Worm (Caenorhabditis elegans): ENCODE measurements around the gene C17H11.5.

The C17H11.5 gene

DNA sequence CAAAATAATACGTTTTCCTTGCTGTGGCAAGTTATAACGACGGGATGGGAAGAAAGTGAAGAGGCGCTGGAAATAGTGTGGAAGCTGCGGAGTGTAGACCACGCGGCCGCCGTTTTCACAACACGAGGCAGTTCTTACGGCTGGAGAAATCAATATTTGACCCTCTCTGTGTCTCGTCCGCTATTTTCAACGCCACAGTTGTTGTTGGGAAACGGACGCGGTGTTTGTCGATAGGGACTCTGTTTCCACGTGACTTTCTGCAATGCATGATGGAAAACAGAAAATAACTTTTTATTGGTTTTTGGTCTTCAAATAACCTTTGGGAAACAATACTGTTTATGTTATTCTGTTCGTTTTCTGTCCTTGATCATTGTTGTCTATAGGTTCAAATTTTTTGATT is 46.9 kb upstream of the C17H11.5 start, which contains the start of gene K02A6.3 (continued):
- no peak for TF ChIP-seq unc-62 (GFP tag; optimal IDR thresholded peaks at IDR 0.05)
- TF ChIP-seq aly-2 (tag; optimal IDR thresholded peaks at IDR 0.05), result no peak

DNA sequence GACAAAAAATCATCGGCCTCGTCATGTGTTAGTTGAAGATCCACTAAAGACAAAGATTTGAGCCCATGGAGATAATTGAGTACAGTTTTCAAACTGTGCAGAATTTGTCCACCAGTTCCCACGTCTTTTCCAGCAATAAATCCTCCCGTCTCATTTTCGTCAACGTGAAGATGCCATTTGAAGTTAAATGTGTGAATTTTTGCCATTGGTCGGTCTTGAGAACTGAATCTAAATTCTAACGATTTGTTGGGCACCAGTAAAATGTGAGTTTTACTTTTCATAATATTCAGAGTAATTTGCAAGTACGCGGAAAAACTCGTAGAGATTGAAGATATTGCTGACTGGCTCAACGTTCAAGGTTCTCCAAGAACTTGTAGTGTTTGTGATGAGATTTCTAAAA is 45.6 kb upstream of the C17H11.5 start:
- no peak for TF ChIP-seq daf-12 (tag; optimal IDR thresholded peaks at IDR 0.05)
- no peak for TF ChIP-seq nfya-1 (tag; optimal IDR thresholded peaks at IDR 0.05; ENCODE audit: insufficient read depth)
- TF ChIP-seq egl-27 (tag; optimal IDR thresholded peaks at IDR 0.05), result no peak
- TF ChIP-seq egl-5 (tag; optimal IDR thresholded peaks at IDR 0.05), result no peak
- no peak for TF ChIP-seq eor-1 (tag; optimal IDR thresholded peaks at IDR 0.05)
- TF ChIP-seq unc-62 (GFP tag; optimal IDR thresholded peaks at IDR 0.05), result no peak
- TF ChIP-seq nhr-11 (tag; optimal IDR thresholded peaks at IDR 0.05), result no peak
- TF ChIP-seq ceh-9 (tag; optimal IDR thresholded peaks at IDR 0.05), result no peak
- TF ChIP-seq nhr-77 (tag; optimal IDR thresholded peaks at IDR 0.05), result no peak
- no peak for TF ChIP-seq ama-1 (optimal IDR thresholded peaks at IDR 0.05)
- no peak for TF ChIP-seq ztf-11 (tag; optimal IDR thresholded peaks at IDR 0.05)
- no peak for TF ChIP-seq mdl-1 (tag; optimal IDR thresholded peaks at IDR 0.05)
- no peak for TF ChIP-seq nhr-28 (tag; optimal IDR thresholded peaks at IDR 0.05)
- no peak for TF ChIP-seq fos-1 (tag; optimal IDR thresholded peaks at IDR 0.05)
- TF ChIP-seq fkh-2 (tag; optimal IDR thresholded peaks at IDR 0.05), result no peak
- TF ChIP-seq R02D3.7 (tag; optimal IDR thresholded peaks at IDR 0.05), result no peak
- TF ChIP-seq ztf-4 (tag; optimal IDR thresholded peaks at IDR 0.05), result no peak

DNA sequence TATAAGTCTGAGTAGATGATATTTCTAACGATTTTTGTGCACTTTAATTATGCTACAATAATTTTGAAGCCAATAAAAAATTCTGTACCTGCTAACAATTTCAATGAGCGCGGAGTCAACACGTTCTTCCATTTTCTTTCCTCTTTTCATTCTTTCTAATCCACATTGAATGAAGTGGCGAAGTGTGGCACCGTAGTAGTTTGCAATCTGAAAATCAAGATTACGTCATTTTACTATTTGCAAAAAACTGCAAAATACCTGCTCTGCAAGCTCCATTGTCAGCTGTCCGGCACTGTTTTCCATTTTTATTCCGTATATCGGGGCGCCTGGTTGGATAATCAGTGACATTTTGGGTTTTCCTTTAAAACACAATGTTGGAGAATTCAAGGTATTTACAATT is 44.3 kb upstream of the C17H11.5 start:
- no peak for TF ChIP-seq fos-1 (tag; optimal IDR thresholded peaks at IDR 0.05)
- TF ChIP-seq lsy-12 (tag; optimal IDR thresholded peaks at IDR 0.05), result no peak
- no peak for TF ChIP-seq ztf-11 (tag; optimal IDR thresholded peaks at IDR 0.05)
- no peak for TF ChIP-seq ztf-4 (tag; optimal IDR thresholded peaks at IDR 0.05)
- no peak for TF ChIP-seq ZK546.5 (tag; optimal IDR thresholded peaks at IDR 0.05)
- no peak for TF ChIP-seq tbx-2 (tag; optimal IDR thresholded peaks at IDR 0.05)
- no peak for TF ChIP-seq egl-5 (tag; optimal IDR thresholded peaks at IDR 0.05)
- TF ChIP-seq hmg-11 (tag; optimal IDR thresholded peaks at IDR 0.05), result no peak
- no peak for TF ChIP-seq nfya-1 (tag; optimal IDR thresholded peaks at IDR 0.05; ENCODE audit: insufficient read depth)
- no peak for TF ChIP-seq sea-2 (GFP tag; optimal IDR thresholded peaks at IDR 0.05)
- TF ChIP-seq nhr-23 (tag; optimal IDR thresholded peaks at IDR 0.05), result no peak
- no peak for TF ChIP-seq ceh-16 (tag; optimal IDR thresholded peaks at IDR 0.05)
- TF ChIP-seq daf-12 (tag; optimal IDR thresholded peaks at IDR 0.05), result no peak
- TF ChIP-seq ceh-9 (tag; optimal IDR thresholded peaks at IDR 0.05), result no peak
- no peak for TF ChIP-seq unc-39 (tag; optimal IDR thresholded peaks at IDR 0.05)
- no peak for TF ChIP-seq nhr-237 (tag; optimal IDR thresholded peaks at IDR 0.05)
- TF ChIP-seq mdl-1 (tag; optimal IDR thresholded peaks at IDR 0.05), result no peak

DNA sequence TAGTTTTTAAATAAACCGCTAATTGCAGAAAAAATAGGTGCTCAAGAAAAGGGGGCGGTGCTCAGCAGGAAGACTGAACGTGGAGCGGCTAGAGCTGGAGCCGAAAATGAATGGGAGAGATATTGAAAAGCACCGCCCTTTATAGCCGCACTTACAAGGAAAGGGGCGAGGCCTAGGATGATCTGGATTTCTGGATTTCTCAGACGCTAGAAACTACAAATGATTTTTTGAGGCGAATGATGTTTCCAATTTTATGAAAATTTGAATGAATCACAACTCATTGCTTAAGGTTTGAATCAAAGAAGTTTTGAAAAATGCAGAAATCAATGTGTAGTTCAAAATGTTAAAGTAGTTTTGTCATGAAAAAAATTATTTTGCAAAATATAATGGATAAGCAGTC is 40.0 kb upstream of the C17H11.5 start, which contains the start of gene K02A6.2:
Gene K02A6.2, minus strand, starts transcription at position 101 of the 400 bp plus-strand sequence.
- TF ChIP-seq ceh-28 (tag; optimal IDR thresholded peaks at IDR 0.05) (no peak), eor-1 (tag; optimal IDR thresholded peaks at IDR 0.05) (no peak), zag-1 (tag; optimal IDR thresholded peaks at IDR 0.05) (no peak), R02D3.7 (tag; optimal IDR thresholded peaks at IDR 0.05) (no peak), unc-39 (tag; optimal IDR thresholded peaks at IDR 0.05) (no peak), nhr-43 (tag; optimal IDR thresholded peaks at IDR 0.05; ENCODE audit: poor library complexity, severe bottlenecking) (no peak), elt-1 (tag; optimal IDR thresholded peaks at IDR 0.05) (no peak), egl-5 (tag; optimal IDR thresholded peaks at IDR 0.05) (no peak), daf-12 (tag; optimal IDR thresholded peaks at IDR 0.05) (no peak), hmg-11 (tag; optimal IDR thresholded peaks at IDR 0.05) (no peak), fos-1 (tag; optimal IDR thresholded peaks at IDR 0.05) (no peak), skn-1 (tag; optimal IDR thresholded peaks at IDR 0.05) (no peak)

DNA sequence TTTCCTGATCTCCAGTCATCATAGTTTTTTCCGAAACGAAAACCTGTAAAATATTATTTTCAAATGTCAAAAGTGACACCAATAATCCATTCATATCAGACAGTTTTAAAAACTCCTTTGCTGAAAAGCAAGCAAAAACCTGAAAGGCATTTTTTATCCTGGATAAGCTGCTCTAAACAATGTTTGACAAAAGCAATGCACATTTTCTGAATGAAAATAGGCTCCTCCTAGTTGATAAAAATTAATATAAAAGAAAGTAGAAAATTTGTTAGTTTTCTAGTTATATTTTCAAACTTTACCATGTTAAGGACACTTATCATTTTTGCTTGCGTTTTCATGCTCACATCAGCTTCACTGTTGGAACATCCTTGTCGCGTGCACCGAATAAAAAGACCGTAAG is 34.5 kb upstream of the C17H11.5 start, which contains the start of gene K02A6.1:
Gene K02A6.1, plus strand, starts transcription at position 301 of the 400 bp plus-strand sequence.
- no peak for TF ChIP-seq zag-1 (tag; optimal IDR thresholded peaks at IDR 0.05)

DNA sequence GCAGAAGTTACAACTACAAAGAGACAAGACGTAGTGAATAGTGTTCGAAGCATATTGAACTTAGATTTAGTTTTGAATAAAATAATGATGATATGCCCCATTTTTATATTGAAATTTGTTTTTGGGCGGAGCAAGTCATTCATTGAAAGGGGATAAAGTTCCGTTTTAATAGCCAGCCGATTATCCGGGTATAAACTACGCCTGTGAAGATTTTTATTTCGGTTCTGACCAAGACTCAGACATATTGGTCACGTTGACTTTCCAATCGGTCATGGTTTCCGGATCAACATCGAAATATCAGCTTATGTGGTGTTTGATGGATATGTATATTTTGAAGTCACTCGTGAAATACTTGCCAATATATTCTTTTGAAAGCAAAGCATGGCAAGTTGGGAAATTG is 33.7 kb upstream of the C17H11.5 start, which contains the start of gene K02A6.4:
Gene K02A6.4, minus strand, starts transcription at position 101 of the 400 bp plus-strand sequence.
- no peak for TF ChIP-seq egl-27 (tag; optimal IDR thresholded peaks at IDR 0.05)
- TF ChIP-seq mdl-1 (tag; optimal IDR thresholded peaks at IDR 0.05), result no peak
- TF ChIP-seq ztf-11 (tag; optimal IDR thresholded peaks at IDR 0.05), result no peak
- TF ChIP-seq mml-1 (tag; optimal IDR thresholded peaks at IDR 0.05), result no peak
- TF ChIP-seq nhr-67 (tag; optimal IDR thresholded peaks at IDR 0.05), result no peak

Measured in whole organism, L3 larva.